Fruit fly (Drosophila melanogaster) whole organism, embryonic: Measurements from ENCODE around the gene CG32488.

Source experiments
- Bdp1 ChIP-seq: fragments of 200-800 bp; sonication (Bioruptor generic); optimal IDR thresholded peaks from 3 replicates; lab custom pipeline; 2016; ENCODE audit warnings: missing biosample characterization, missing genetic modification characterization
- BtbVII ChIP-seq: fragments of 200-800 bp; sonication (Bioruptor generic); optimal IDR thresholded peaks from 3 replicates; lab custom pipeline; 2017; ENCODE audit warnings: missing biosample characterization, mild to moderate bottlenecking, missing genetic modification characterization
- CG10654 ChIP-seq: fragments of 200-800 bp; sonication (Bioruptor generic); optimal IDR thresholded peaks from 2 replicates; lab custom pipeline; 2016; ENCODE audit warnings: missing biosample characterization, missing genetic modification characterization
- CG13424 ChIP-seq: fragments of 200-800 bp; sonication (Bioruptor generic); optimal IDR thresholded peaks from 2 replicates; lab custom pipeline; 2019; ENCODE audit warnings: missing biosample characterization, mild to moderate bottlenecking, missing genetic modification characterization, moderate library complexity
- CG15269 ChIP-seq: fragments of 200-800 bp; sonication (Bioruptor generic); optimal IDR thresholded peaks from 2 replicates; lab custom pipeline; 2018; ENCODE audit warnings: missing biosample characterization, mild to moderate bottlenecking, missing genetic modification characterization, moderate library complexity
- CG15514 ChIP-seq: fragments of 200-800 bp; sonication (Bioruptor generic); optimal IDR thresholded peaks from 3 replicates; lab custom pipeline; 2017; ENCODE audit warnings: missing biosample characterization, missing genetic modification characterization, mild to moderate bottlenecking, moderate library complexity, missing genetic modification reagents
- CG17385 ChIP-seq: fragments of 200-800 bp; sonication (Bioruptor generic); optimal IDR thresholded peaks from 3 replicates; lab custom pipeline; 2018; ENCODE audit warnings: missing biosample characterization, mild to moderate bottlenecking, missing genetic modification characterization
- CG2129 ChIP-seq: fragments of 200-800 bp; sonication (Bioruptor generic); IDR thresholded peaks from 2 replicates; pipeline ENCODE4 v1.3.6; 2022; ENCODE audit warnings: missing biosample characterization, missing genetic modification characterization; ENCODE audit not compliant: partially characterized antibody
- CG2889 ChIP-seq: fragments of 200-800 bp; sonication (Bioruptor generic); IDR thresholded peaks from 3 replicates; pipeline ENCODE4 v1.3.6; 2022; ENCODE audit warnings: missing biosample characterization, missing genetic modification characterization
- CG31388 ChIP-seq: fragments of 200-800 bp; sonication (Bioruptor generic); optimal IDR thresholded peaks from 2 replicates; lab custom pipeline; 2016; ENCODE audit warnings: missing biosample characterization, missing genetic modification characterization
- CG43689 ChIP-seq: fragments of 200-800 bp; sonication (Bioruptor generic); IDR thresholded peaks from 2 replicates; pipeline ENCODE4 v1.3.6; 2022; ENCODE audit warnings: missing biosample characterization, missing genetic modification characterization
- CG4424 ChIP-seq: fragments of 200-800 bp; sonication (Bioruptor generic); optimal IDR thresholded peaks from 3 replicates; lab custom pipeline; 2016; ENCODE audit warnings: missing biosample characterization, missing genetic modification characterization
- CG6683 ChIP-seq: fragments of 200-800 bp; sonication (Bioruptor generic); optimal IDR thresholded peaks from 2 replicates; lab custom pipeline; 2017; ENCODE audit warnings: missing biosample characterization, mild to moderate bottlenecking, missing genetic modification characterization, missing genetic modification reagents
- CG6791 ChIP-seq: fragments of 200-800 bp; sonication (Bioruptor generic); IDR thresholded peaks from 3 replicates; pipeline ENCODE4 v1.3.6; 2022; ENCODE audit warnings: missing biosample characterization, missing genetic modification characterization; ENCODE audit not compliant: partially characterized antibody
- CG8944 ChIP-seq: fragments of 200-800 bp; sonication (Bioruptor generic); optimal IDR thresholded peaks from 3 replicates; lab custom pipeline; 2016; ENCODE audit warnings: missing biosample characterization, missing genetic modification characterization
- CoRest ChIP-seq: fragments of 200-800 bp; sonication (Bioruptor generic); optimal IDR thresholded peaks from 3 replicates; lab custom pipeline; 2018; ENCODE audit warnings: missing biosample characterization, mild to moderate bottlenecking, missing genetic modification characterization, moderate library complexity
- D19B ChIP-seq: fragments of 200-800 bp; sonication (Bioruptor generic); optimal IDR thresholded peaks from 2 replicates; lab custom pipeline; 2017; ENCODE audit warnings: missing biosample characterization, mild to moderate bottlenecking, missing genetic modification characterization
- Dbx ChIP-seq: fragments of 200-800 bp; sonication (Bioruptor generic); IDR thresholded peaks from 3 replicates; pipeline ENCODE4 v1.3.6; 2022; ENCODE audit warnings: missing biosample characterization, missing genetic modification characterization
- ERR ChIP-seq: fragments of 200-800 bp; sonication (Bioruptor generic); optimal IDR thresholded peaks from 2 replicates; lab custom pipeline; 2016; ENCODE audit warnings: missing biosample characterization, missing genetic modification characterization
- Ets65A ChIP-seq: fragments of 200-800 bp; sonication (Bioruptor generic); peaks from one replicate; lab custom pipeline; 2016; ENCODE audit warnings: missing biosample characterization, missing genetic modification characterization
- HmgZ ChIP-seq: fragments of 200-800 bp; sonication (Bioruptor generic); optimal IDR thresholded peaks from 2 replicates; lab custom pipeline; 2018; ENCODE audit warnings: missing biosample characterization, mild to moderate bottlenecking, missing genetic modification characterization
- Ravus ChIP-seq: fragments of 200-800 bp; sonication (Bioruptor generic); IDR thresholded peaks from 2 replicates; pipeline ENCODE4 v1.3.6; 2022; ENCODE audit warnings: missing biosample characterization, missing genetic modification characterization
- Six4 ChIP-seq: fragments of 200-800 bp; sonication (Bioruptor generic); optimal IDR thresholded peaks from 2 replicates; lab custom pipeline; 2016; ENCODE audit warnings: missing biosample characterization, missing genetic modification characterization
- Sry-δ ChIP-seq: fragments of 200-800 bp; sonication (Bioruptor generic); optimal IDR thresholded peaks from 2 replicates; lab custom pipeline; 2016; ENCODE audit warnings: missing biosample characterization, missing genetic modification characterization
- Tbp ChIP-seq: fragments of >200 bp; optimal IDR thresholded peaks from 2 replicates; lab custom pipeline; 2018; ENCODE audit warnings: missing biosample characterization, missing genetic modification characterization
- Vsx1 ChIP-seq: fragments of 200-800 bp; sonication (Bioruptor generic); optimal IDR thresholded peaks from 2 replicates; lab custom pipeline; 2017; ENCODE audit warnings: missing biosample characterization, mild to moderate bottlenecking, missing genetic modification characterization, missing genetic modification reagents
- ara ChIP-seq: fragments of 200-800 bp; sonication (Bioruptor generic); IDR thresholded peaks from 2 replicates; pipeline ENCODE4 v1.3.6; 2022; ENCODE audit warnings: missing biosample characterization, missing genetic modification characterization
- bigmax ChIP-seq: fragments of 200-800 bp; sonication (Bioruptor generic); optimal IDR thresholded peaks from 2 replicates; lab custom pipeline; 2018; ENCODE audit warnings: missing biosample characterization, mild to moderate bottlenecking, missing genetic modification characterization
- chif ChIP-seq, 2 experiments: fragments of 200-800 bp; sonication (Bioruptor generic); optimal IDR thresholded peaks; 3 replicates each; lab custom pipeline; 2016; ENCODE audit warnings: missing biosample characterization in 2 of 2, missing genetic modification characterization in 2 of 2
- cwo ChIP-seq: fragments of 200-800 bp; sonication (Bioruptor generic); optimal IDR thresholded peaks from 3 replicates; lab custom pipeline; 2017; ENCODE audit warnings: missing biosample characterization, missing genetic modification characterization, mild to moderate bottlenecking, moderate library complexity, missing genetic modification reagents
- danr ChIP-seq: fragments of 200-800 bp; sonication (Bioruptor generic); IDR thresholded peaks from 2 replicates; pipeline ENCODE4 v1.3.6; 2022; ENCODE audit warnings: missing biosample characterization, missing genetic modification characterization
- dati ChIP-seq: fragments of 200-800 bp; sonication (Bioruptor generic); IDR thresholded peaks from 2 replicates; pipeline ENCODE4 v1.3.6; 2022; ENCODE audit warnings: missing biosample characterization, missing genetic modification characterization
- dysf ChIP-seq: fragments of 200-800 bp; sonication (Bioruptor generic); IDR thresholded peaks from 3 replicates; pipeline ENCODE4 v1.3.6; 2022; ENCODE audit warnings: missing biosample characterization, missing genetic modification characterization
- ewg ChIP-seq: fragments of 200-800 bp; sonication (Bioruptor generic); optimal IDR thresholded peaks from 3 replicates; lab custom pipeline; 2017; ENCODE audit warnings: mild to moderate bottlenecking, missing biosample characterization, missing genetic modification reagents, missing genetic modification characterization
- exex ChIP-seq: fragments of 200-800 bp; sonication (Bioruptor generic); optimal IDR thresholded peaks from 4 replicates; lab custom pipeline; 2018; ENCODE audit warnings: missing biosample characterization, mild to moderate bottlenecking, missing genetic modification characterization, moderate library complexity
- fd3F ChIP-seq: fragments of 200-800 bp; sonication (Bioruptor generic); optimal IDR thresholded peaks from 2 replicates; lab custom pipeline; 2018; ENCODE audit warnings: missing biosample characterization, mild to moderate bottlenecking, missing genetic modification characterization, moderate library complexity
- fd96Cb ChIP-seq: fragments of 200-800 bp; sonication (Bioruptor generic); optimal IDR thresholded peaks from 2 replicates; lab custom pipeline; 2018; ENCODE audit warnings: missing biosample characterization, mild to moderate bottlenecking, missing genetic modification characterization, moderate library complexity
- fu2 ChIP-seq: fragments of 200-800 bp; sonication (Bioruptor generic); optimal IDR thresholded peaks from 2 replicates; lab custom pipeline; 2016; ENCODE audit warnings: missing biosample characterization, missing genetic modification characterization
- kay ChIP-seq: fragments of 200-800 bp; sonication (Bioruptor generic); optimal IDR thresholded peaks from 2 replicates; lab custom pipeline; 2016; ENCODE audit warnings: missing biosample characterization, missing genetic modification characterization
- klu ChIP-seq: fragments of 200-800 bp; sonication (Bioruptor generic); IDR thresholded peaks from 2 replicates; pipeline ENCODE4 v1.3.6; 2022; ENCODE audit warnings: missing biosample characterization, missing genetic modification characterization
- knrl ChIP-seq: fragments of 200-800 bp; sonication (Bioruptor generic); IDR thresholded peaks from 3 replicates; pipeline ENCODE4 v1.3.6; 2022; ENCODE audit warnings: missing biosample characterization, missing genetic modification characterization; ENCODE audit not compliant: partially characterized antibody
- lab ChIP-seq: fragments of 200-800 bp; sonication (Bioruptor generic); optimal IDR thresholded peaks from 3 replicates; lab custom pipeline; 2017; ENCODE audit warnings: missing biosample characterization, missing genetic modification characterization, mild to moderate bottlenecking, moderate library complexity, missing genetic modification reagents
- lilli ChIP-seq: fragments of 200-800 bp; sonication (Bioruptor generic); optimal IDR thresholded peaks from 3 replicates; lab custom pipeline; 2016; ENCODE audit warnings: missing biosample characterization, missing genetic modification characterization
- maf-S ChIP-seq: fragments of 200-800 bp; sonication (Bioruptor generic); optimal IDR thresholded peaks from 2 replicates; lab custom pipeline; 2016; ENCODE audit warnings: missing biosample characterization, missing genetic modification characterization
- mirr ChIP-seq: fragments of 200-800 bp; sonication (Bioruptor generic); optimal IDR thresholded peaks from 3 replicates; lab custom pipeline; 2018; ENCODE audit warnings: missing biosample characterization, mild to moderate bottlenecking, missing genetic modification characterization
- p53 ChIP-seq: fragments of 200-800 bp; sonication (Bioruptor generic); optimal IDR thresholded peaks from 2 replicates; lab custom pipeline; 2016; ENCODE audit warnings: missing biosample characterization, missing genetic modification characterization
- phol ChIP-seq: fragments of 200-800 bp; sonication (Bioruptor generic); optimal IDR thresholded peaks from 3 replicates; lab custom pipeline; 2018; ENCODE audit warnings: missing biosample characterization, mild to moderate bottlenecking, missing genetic modification characterization, moderate library complexity
- prd ChIP-seq, 3 experiments: fragments of >200 bp in 2 of 3; fragments of 200-800 bp in 1 of 3; sonication (Bioruptor generic) in 1 of 3; optimal IDR thresholded peaks in 2 of 3; IDR thresholded peaks in 1 of 3; 2 replicates in 2 of 3; 3 replicates in 1 of 3; pipeline versions ENCODE4 v1.3.6 to Lab custom; 2017 to 2022; ENCODE audit warnings: missing biosample characterization in 1 of 3, missing genetic modification characterization in 1 of 3
- schlank ChIP-seq: fragments of 200-800 bp; sonication (Bioruptor generic); optimal IDR thresholded peaks from 2 replicates; lab custom pipeline; 2018; ENCODE audit warnings: missing biosample characterization, mild to moderate bottlenecking, missing genetic modification characterization
- wek ChIP-seq: fragments of 200-800 bp; sonication (Bioruptor generic); optimal IDR thresholded peaks from 3 replicates; lab custom pipeline; 2018; ENCODE audit warnings: missing biosample characterization, mild to moderate bottlenecking, missing genetic modification characterization, moderate library complexity
- z ChIP-seq: fragments of 200-800 bp; sonication (Bioruptor generic); IDR thresholded peaks from 3 replicates; pipeline ENCODE4 v1.3.6; 2022; ENCODE audit warnings: missing biosample characterization, missing genetic modification characterization

Gene CG32488

DNA sequence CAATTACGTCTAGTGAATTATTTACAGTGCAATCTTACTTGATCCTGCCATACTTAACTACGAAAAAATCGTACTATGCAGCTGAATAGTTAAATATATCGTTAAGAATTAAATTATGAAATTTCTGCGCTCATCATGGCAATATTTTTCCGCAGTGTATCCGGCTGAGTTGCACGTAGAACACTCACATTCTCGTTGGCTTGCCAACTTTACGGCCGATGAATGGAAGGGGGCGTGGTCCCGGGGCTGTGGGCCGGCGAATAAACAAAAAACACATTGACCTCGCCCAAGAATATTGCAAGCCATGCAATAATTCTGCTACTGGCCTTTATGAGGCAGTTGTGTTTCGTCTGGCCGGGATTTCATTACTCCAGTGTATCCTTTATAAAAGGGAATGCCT is 28.1 kb downstream of the CG32488 start (continued):
- no peak for TF ChIP-seq HmgZ (tag; lab: Kevin White, UChicago)
- TF ChIP-seq schlank (tag; lab: Kevin White, UChicago), result no peak
- TF ChIP-seq Tbp (GFP tag; lab: Kevin White, UChicago), result no peak
- TF ChIP-seq CG15514 (GFP tag; lab: Kevin White, UChicago), result no peak
- TF ChIP-seq Ravus, result no peak
- TF ChIP-seq CG4424 (GFP tag; lab: Kevin White, UChicago), result no peak
- no peak for TF ChIP-seq phol
- no peak for TF ChIP-seq CG2889 (GFP tag; lab: Robert Waterston, UW)
- TF ChIP-seq prd (optimal IDR thresholded peaks at IDR 0.05; lab: Kevin White, UChicago), result no peak
- no peak for TF ChIP-seq prd (GFP tag; IDR thresholded peaks at IDR 0.05; lab: Robert Waterston, UW)
- no peak for TF ChIP-seq ara
- TF ChIP-seq CG10654 (GFP tag; lab: Kevin White, UChicago), result no peak
- TF ChIP-seq p53 (GFP tag; lab: Kevin White, UChicago), result no peak
- TF ChIP-seq CG13424, result no peak
- TF ChIP-seq ewg, result no peak
- TF ChIP-seq Vsx1, result no peak
- TF ChIP-seq CG31388, result no peak
- TF ChIP-seq Bdp1, result no peak
- no peak for TF ChIP-seq knrl (GFP tag; lab: Robert Waterston, UW)
- no peak for TF ChIP-seq bigmax (GFP tag; lab: Kevin White, UChicago)
- TF ChIP-seq D19B, result no peak
- TF ChIP-seq mirr (GFP tag; lab: Kevin White, UChicago), result no peak
- TF ChIP-seq fd3F (GFP tag; lab: Kevin White, UChicago), result no peak
- TF ChIP-seq Six4 (GFP tag; lab: Kevin White, UChicago), result no peak
- no peak for TF ChIP-seq maf-S (GFP tag; lab: Kevin White, UChicago)
- no peak for TF ChIP-seq CG17385 (GFP tag; lab: Kevin White, UChicago)
- TF ChIP-seq CG8944 (GFP tag; lab: Kevin White, UChicago), result no peak
- TF ChIP-seq dysf (GFP tag; lab: Robert Waterston, UW), result peak; percentile 46; the same call in 1 of the 3 replicates
- TF ChIP-seq CoRest (tag; lab: Kevin White, UChicago), result no peak
- TF ChIP-seq danr (GFP tag; lab: Robert Waterston, UW), result no peak
- TF ChIP-seq CG15269 (tag; lab: Kevin White, UChicago), result no peak
- no peak for TF ChIP-seq CG2129 (GFP tag; lab: Robert Waterston, UW)
- no peak for TF ChIP-seq chif (GFP tag; optimal IDR thresholded peaks at IDR 0.05; lab: Kevin White, UChicago)
- TF ChIP-seq klu (GFP tag; lab: Robert Waterston, UW), result no peak
- TF ChIP-seq lilli (GFP tag; lab: Kevin White, UChicago), result no peak
- TF ChIP-seq Ets65A (GFP tag; lab: Kevin White, UChicago), result peak; percentile 90
- TF ChIP-seq Sry-δ (GFP tag; lab: Kevin White, UChicago), result no peak
- no peak for TF ChIP-seq wek
- TF ChIP-seq fd96Cb (tag; lab: Kevin White, UChicago), result no peak
- TF ChIP-seq lab, result peak; percentile 54
- no peak for TF ChIP-seq exex
- TF ChIP-seq CG43689 (GFP tag; lab: Robert Waterston, UW), result no peak
- no peak for TF ChIP-seq z (GFP tag; lab: Robert Waterston, UW)
- TF ChIP-seq cwo, result no peak
- TF ChIP-seq kay, result no peak
- no peak for TF ChIP-seq CG6683
- TF ChIP-seq dati (GFP tag; lab: Robert Waterston, UW), result no peak
- no peak for TF ChIP-seq CG6791 (GFP tag; lab: Robert Waterston, UW)
- no peak for TF ChIP-seq BtbVII (GFP tag; lab: Kevin White, UChicago)
- TF ChIP-seq ERR (GFP tag; lab: Kevin White, UChicago), result no peak
- TF ChIP-seq fu2 (GFP tag; lab: Kevin White, UChicago), result no peak
- peak; percentile 25; the same call in 1 of the 3 replicates for TF ChIP-seq Dbx (GFP tag; lab: Robert Waterston, UW)
